Fruit fly (Drosophila melanogaster) whole organism, embryonic: ENCODE results near the gene Sec13.

Source experiments
- ATbp ChIP-seq: fragments of 200-800 bp; sonication (Bioruptor generic); optimal IDR thresholded peaks from 2 replicates; lab custom pipeline; 2017; ENCODE audit warnings: missing biosample characterization, mild to moderate bottlenecking, missing genetic modification characterization, missing genetic modification reagents
- Bdp1 ChIP-seq: fragments of 200-800 bp; sonication (Bioruptor generic); optimal IDR thresholded peaks from 3 replicates; lab custom pipeline; 2016; ENCODE audit warnings: missing biosample characterization, missing genetic modification characterization
- CG12236 ChIP-seq: fragments of 200-800 bp; sonication (Bioruptor generic); optimal IDR thresholded peaks from 2 replicates; lab custom pipeline; 2016; ENCODE audit warnings: missing biosample characterization, missing genetic modification characterization
- CG12659 ChIP-seq: fragments of 200-800 bp; sonication (Bioruptor generic); optimal IDR thresholded peaks from 3 replicates; lab custom pipeline; 2017; ENCODE audit warnings: mild to moderate bottlenecking, missing biosample characterization, missing genetic modification reagents, missing genetic modification characterization
- CG13775 ChIP-seq: fragments of 200-800 bp; sonication (Bioruptor generic); optimal IDR thresholded peaks from 3 replicates; lab custom pipeline; 2017; ENCODE audit warnings: missing biosample characterization, mild to moderate bottlenecking, missing genetic modification characterization
- CG14667 ChIP-seq: fragments of 200-800 bp; sonication (Bioruptor generic); IDR thresholded peaks from 2 replicates; pipeline ENCODE4 v1.3.6; 2022; ENCODE audit warnings: missing biosample characterization, missing genetic modification characterization
- CG16779 ChIP-seq: fragments of 200-800 bp; sonication (Bioruptor generic); IDR thresholded peaks from 2 replicates; pipeline ENCODE4 v1.3.6; 2022; ENCODE audit warnings: missing biosample characterization, missing genetic modification characterization
- CG17912 ChIP-seq: fragments of 200-800 bp; sonication (Bioruptor generic); optimal IDR thresholded peaks from 2 replicates; lab custom pipeline; 2018; ENCODE audit warnings: missing biosample characterization, mild to moderate bottlenecking, missing genetic modification characterization
- CG18262 ChIP-seq: fragments of 200-800 bp; optimal IDR thresholded peaks from 3 replicates; lab custom pipeline; 2019; ENCODE audit warnings: missing biosample characterization, mild to moderate bottlenecking, missing genetic modification characterization, moderate library complexity
- CG2889 ChIP-seq: fragments of 200-800 bp; sonication (Bioruptor generic); IDR thresholded peaks from 3 replicates; pipeline ENCODE4 v1.3.6; 2022; ENCODE audit warnings: missing biosample characterization, missing genetic modification characterization
- CG30020 ChIP-seq: fragments of 200-800 bp; optimal IDR thresholded peaks from 2 replicates; lab custom pipeline; 2019; ENCODE audit warnings: missing biosample characterization, mild to moderate bottlenecking, missing genetic modification characterization, moderate library complexity
- CG3281 ChIP-seq: fragments of 200-800 bp; sonication (Bioruptor generic); optimal IDR thresholded peaks from 3 replicates; lab custom pipeline; 2017; ENCODE audit warnings: missing biosample characterization, mild to moderate bottlenecking, missing genetic modification characterization
- CG34376 ChIP-seq: fragments of 200-800 bp; sonication (Bioruptor generic); optimal IDR thresholded peaks from 2 replicates; lab custom pipeline; 2018; ENCODE audit warnings: missing biosample characterization, mild to moderate bottlenecking, missing genetic modification characterization
- CG4404 ChIP-seq: fragments of 200-800 bp; sonication (Bioruptor generic); IDR thresholded peaks from 2 replicates; pipeline ENCODE4 v1.3.6; 2022; ENCODE audit warnings: missing biosample characterization, missing genetic modification characterization
- CG4707 ChIP-seq: fragments of 200-800 bp; sonication (Bioruptor generic); optimal IDR thresholded peaks from 2 replicates; lab custom pipeline; 2018; ENCODE audit warnings: missing biosample characterization, mild to moderate bottlenecking, missing genetic modification characterization, moderate library complexity
- CG7963 ChIP-seq: fragments of 200-800 bp; sonication (Bioruptor generic); IDR thresholded peaks from 3 replicates; pipeline ENCODE4 v1.3.6; 2022; ENCODE audit warnings: missing biosample characterization, missing genetic modification characterization; ENCODE audit not compliant: partially characterized antibody
- CG8089 ChIP-seq: fragments of 200-800 bp; sonication (Bioruptor generic); optimal IDR thresholded peaks from 3 replicates; lab custom pipeline; 2016; ENCODE audit warnings: missing biosample characterization, missing genetic modification characterization
- Dp ChIP-seq: fragments of 200-800 bp; sonication (Bioruptor generic); optimal IDR thresholded peaks from 2 replicates; lab custom pipeline; 2018; ENCODE audit warnings: missing biosample characterization, mild to moderate bottlenecking, missing genetic modification characterization, moderate library complexity
- HmgD ChIP-seq: fragments of 200-800 bp; sonication (Bioruptor generic); optimal IDR thresholded peaks from 3 replicates; lab custom pipeline; 2016; ENCODE audit warnings: missing biosample characterization, missing genetic modification characterization
- Hmx ChIP-seq: fragments of 200-800 bp; sonication (Bioruptor generic); optimal IDR thresholded peaks from 2 replicates; lab custom pipeline; 2016; ENCODE audit warnings: missing biosample characterization, missing genetic modification characterization
- Hr3 ChIP-seq: fragments of 200-800 bp; sonication (Bioruptor generic); optimal IDR thresholded peaks from 3 replicates; lab custom pipeline; 2016; ENCODE audit warnings: missing biosample characterization, missing genetic modification characterization
- Lim3 ChIP-seq: fragments of 200-800 bp; sonication (Bioruptor generic); IDR thresholded peaks from 2 replicates; pipeline ENCODE4 v1.3.6; 2022; ENCODE audit warnings: missing biosample characterization, missing genetic modification characterization
- Mad ChIP-seq: fragments of 200-800 bp; sonication (Bioruptor generic); optimal IDR thresholded peaks from 2 replicates; lab custom pipeline; 2016; ENCODE audit warnings: missing biosample characterization, missing genetic modification characterization
- Max ChIP-seq: fragments of 200-800 bp; sonication (Bioruptor generic); optimal IDR thresholded peaks from 2 replicates; lab custom pipeline; 2016; ENCODE audit warnings: missing biosample characterization, mild to moderate bottlenecking, missing genetic modification characterization
- Nf-YA ChIP-seq: fragments of 200-800 bp; sonication (Bioruptor generic); IDR thresholded peaks from 2 replicates; pipeline ENCODE4 v1.3.6; 2022; ENCODE audit warnings: missing biosample characterization, missing genetic modification characterization
- Opbp ChIP-seq: fragments of 200-800 bp; sonication (Bioruptor generic); IDR thresholded peaks from 3 replicates; pipeline ENCODE4 v1.3.6; 2022; ENCODE audit warnings: missing biosample characterization, missing genetic modification characterization; ENCODE audit not compliant: partially characterized antibody
- Poxn ChIP-seq: fragments of 200-800 bp; sonication (Bioruptor generic); IDR thresholded peaks from 2 replicates; pipeline ENCODE4 v1.3.6; 2022; ENCODE audit warnings: missing biosample characterization, missing genetic modification characterization
- Spps ChIP-seq: fragments of 200-800 bp; sonication (Bioruptor generic); optimal IDR thresholded peaks from 2 replicates; lab custom pipeline; 2018; ENCODE audit warnings: missing biosample characterization, mild to moderate bottlenecking, missing genetic modification characterization
- Sry-β ChIP-seq: fragments of 200-800 bp; sonication (Bioruptor generic); optimal IDR thresholded peaks from 2 replicates; lab custom pipeline; 2018; ENCODE audit warnings: missing biosample characterization, mild to moderate bottlenecking, missing genetic modification characterization, moderate library complexity
- Ssrp ChIP-seq: fragments of 200-800 bp; sonication (Bioruptor generic); optimal IDR thresholded peaks from 2 replicates; lab custom pipeline; 2018; ENCODE audit warnings: missing biosample characterization, mild to moderate bottlenecking, missing genetic modification characterization, moderate library complexity
- TFAM ChIP-seq: fragments of 200-800 bp; sonication (Bioruptor generic); optimal IDR thresholded peaks from 2 replicates; lab custom pipeline; 2017; ENCODE audit warnings: missing biosample characterization, missing genetic modification characterization, inconsistent platforms
- Vsx1 ChIP-seq: fragments of 200-800 bp; sonication (Bioruptor generic); optimal IDR thresholded peaks from 2 replicates; lab custom pipeline; 2017; ENCODE audit warnings: missing biosample characterization, mild to moderate bottlenecking, missing genetic modification characterization, missing genetic modification reagents
- ab ChIP-seq: fragments of 200-800 bp; sonication (Bioruptor generic); optimal IDR thresholded peaks from 2 replicates; lab custom pipeline; 2016; ENCODE audit warnings: missing biosample characterization, missing genetic modification characterization
- ase ChIP-seq: fragments of 200-800 bp; sonication (Bioruptor generic); IDR thresholded peaks from 3 replicates; pipeline ENCODE4 v1.3.6; 2022; ENCODE audit warnings: missing biosample characterization, missing genetic modification characterization
- bigmax ChIP-seq: fragments of 200-800 bp; sonication (Bioruptor generic); optimal IDR thresholded peaks from 2 replicates; lab custom pipeline; 2018; ENCODE audit warnings: missing biosample characterization, mild to moderate bottlenecking, missing genetic modification characterization
- chif ChIP-seq, 2 experiments: fragments of 200-800 bp; sonication (Bioruptor generic); optimal IDR thresholded peaks; 3 replicates each; lab custom pipeline; 2016; ENCODE audit warnings: missing biosample characterization in 2 of 2, missing genetic modification characterization in 2 of 2
- chn ChIP-seq: fragments of 200-800 bp; sonication (Bioruptor generic); optimal IDR thresholded peaks from 2 replicates; lab custom pipeline; 2016; ENCODE audit warnings: missing biosample characterization, missing genetic modification characterization
- ci ChIP-seq: fragments of 200-800 bp; sonication (Bioruptor generic); IDR thresholded peaks from 3 replicates; pipeline ENCODE4 v1.3.6; 2022; ENCODE audit warnings: missing biosample characterization, missing genetic modification characterization
- danr ChIP-seq: fragments of 200-800 bp; sonication (Bioruptor generic); IDR thresholded peaks from 2 replicates; pipeline ENCODE4 v1.3.6; 2022; ENCODE audit warnings: missing biosample characterization, missing genetic modification characterization
- gem ChIP-seq: fragments of 200-800 bp; sonication (Bioruptor generic); optimal IDR thresholded peaks from 2 replicates; lab custom pipeline; 2019; ENCODE audit warnings: missing biosample characterization, mild to moderate bottlenecking, missing genetic modification characterization, moderate library complexity
- jigr1 ChIP-seq: fragments of 200-800 bp; sonication (Bioruptor generic); IDR thresholded peaks from 3 replicates; pipeline ENCODE4 v1.3.6; 2022; ENCODE audit warnings: missing biosample characterization, missing genetic modification characterization
- kah ChIP-seq: fragments of 200-800 bp; sonication (Bioruptor generic); optimal IDR thresholded peaks from 2 replicates; lab custom pipeline; 2018; ENCODE audit warnings: missing biosample characterization, mild to moderate bottlenecking, missing genetic modification characterization
- klu ChIP-seq: fragments of 200-800 bp; sonication (Bioruptor generic); IDR thresholded peaks from 2 replicates; pipeline ENCODE4 v1.3.6; 2022; ENCODE audit warnings: missing biosample characterization, missing genetic modification characterization
- lab ChIP-seq: fragments of 200-800 bp; sonication (Bioruptor generic); optimal IDR thresholded peaks from 3 replicates; lab custom pipeline; 2017; ENCODE audit warnings: missing biosample characterization, missing genetic modification characterization, mild to moderate bottlenecking, moderate library complexity, missing genetic modification reagents
- lilli ChIP-seq: fragments of 200-800 bp; sonication (Bioruptor generic); optimal IDR thresholded peaks from 3 replicates; lab custom pipeline; 2016; ENCODE audit warnings: missing biosample characterization, missing genetic modification characterization
- mam ChIP-seq: fragments of 200-800 bp; sonication (Bioruptor generic); optimal IDR thresholded peaks from 3 replicates; lab custom pipeline; 2016; ENCODE audit warnings: missing biosample characterization, missing genetic modification characterization
- run ChIP-seq: fragments of 200-800 bp; sonication (Bioruptor generic); optimal IDR thresholded peaks from 3 replicates; lab custom pipeline; 2018; ENCODE audit warnings: missing biosample characterization, mild to moderate bottlenecking, missing genetic modification characterization
- sna ChIP-seq: fragments of 200-800 bp; sonication (Bioruptor generic); IDR thresholded peaks from 2 replicates; pipeline ENCODE4 v1.3.6; 2022; ENCODE audit warnings: missing biosample characterization, missing genetic modification characterization; ENCODE audit not compliant: partially characterized antibody
- tio ChIP-seq: fragments of 200-800 bp; sonication (Bioruptor generic); optimal IDR thresholded peaks from 2 replicates; lab custom pipeline; 2017; ENCODE audit warnings: missing biosample characterization, missing genetic modification characterization, inconsistent platforms
- wdn ChIP-seq: fragments of 200-800 bp; sonication (Bioruptor generic); IDR thresholded peaks from 2 replicates; pipeline ENCODE4 v1.3.6; 2022; ENCODE audit warnings: missing biosample characterization, missing genetic modification characterization
- zf30C ChIP-seq: fragments of 200-800 bp; sonication (Bioruptor generic); optimal IDR thresholded peaks from 3 replicates; lab custom pipeline; 2018; ENCODE audit warnings: missing biosample characterization, mild to moderate bottlenecking, missing genetic modification characterization

The Sec13 gene

dm6 chr3R:23335577-23335976 lies 20.5 kb upstream of the Sec13 start (continued):
- TF ChIP-seq zf30C (GFP tag; lab: Kevin White, UChicago), result no peak
- TF ChIP-seq CG4707, result no peak
- TF ChIP-seq Poxn (GFP tag; lab: Robert Waterston, UW), result peak; percentile 49; the same call in 1 of the 2 replicates
- no peak for TF ChIP-seq Opbp (GFP tag; lab: Robert Waterston, UW)
- no peak for TF ChIP-seq chn (GFP tag; lab: Kevin White, UChicago)
- TF ChIP-seq danr, result peak; percentile 73; the same call in 1 of the 2 replicates
- 0 out of 2 replicates have a peak, but pooled peaks have one; percentile 23 for TF ChIP-seq CG4404
- TF ChIP-seq wdn (GFP tag; lab: Robert Waterston, UW), result peak; percentile 68
- peak; percentile 66 for TF ChIP-seq CG34376
- TF ChIP-seq CG2889, result no peak
- no peak for TF ChIP-seq CG7963
- peak; percentile 36 for TF ChIP-seq Ssrp (tag; lab: Kevin White, UChicago)
- no peak for TF ChIP-seq CG16779 (GFP tag; lab: Robert Waterston, UW)
- TF ChIP-seq CG30020, result no peak
- peak; percentile 7 for TF ChIP-seq TFAM (GFP tag; lab: Kevin White, UChicago)
- no peak for TF ChIP-seq Bdp1
- peak; percentile 29 for TF ChIP-seq mam (GFP tag; lab: Kevin White, UChicago)
- no peak for TF ChIP-seq HmgD
- TF ChIP-seq CG8089, result no peak
- TF ChIP-seq CG14667, result no peak
- no peak for TF ChIP-seq Spps
- TF ChIP-seq CG18262 (tag; lab: Kevin White, UChicago), result peak; percentile 50
- TF ChIP-seq Sry-β (GFP tag; lab: Kevin White, UChicago), result peak; percentile 18
- no peak for TF ChIP-seq run (tag; lab: Kevin White, UChicago)
- no peak for TF ChIP-seq CG17912 (GFP tag; lab: Kevin White, UChicago)
- peak; percentile 88 for TF ChIP-seq gem (tag; lab: Kevin White, UChicago)
- TF ChIP-seq jigr1, result no peak
- no peak for TF ChIP-seq Dp (GFP tag; lab: Kevin White, UChicago)
- no peak for TF ChIP-seq ab (GFP tag; lab: Kevin White, UChicago)
- TF ChIP-seq bigmax (GFP tag; lab: Kevin White, UChicago), result no peak
- TF ChIP-seq chif (GFP tag; optimal IDR thresholded peaks at IDR 0.05; lab: Kevin White, UChicago), result no peak
- TF ChIP-seq ATbp (GFP tag; lab: Kevin White, UChicago), result peak; percentile 42
- peak; percentile 58 for TF ChIP-seq Vsx1 (GFP tag; lab: Kevin White, UChicago)
- peak; percentile 60 for TF ChIP-seq kah (GFP tag; lab: Kevin White, UChicago)
- no peak for TF ChIP-seq Hmx (GFP tag; lab: Kevin White, UChicago)
- TF ChIP-seq Max, result peak; percentile 76
- peak; percentile 94 for TF ChIP-seq lab (GFP tag; lab: Kevin White, UChicago)
- TF ChIP-seq ase, result no peak
- no peak for TF ChIP-seq Mad (GFP tag; lab: Kevin White, UChicago)
- peak; percentile 86 for TF ChIP-seq CG12659 (GFP tag; lab: Kevin White, UChicago)
- peak; percentile 62; the same call in 1 of the 2 replicates for TF ChIP-seq klu (GFP tag; lab: Robert Waterston, UW)
- peak; percentile 62 for TF ChIP-seq tio (GFP tag; lab: Kevin White, UChicago)
- peak; percentile 38 for TF ChIP-seq lilli (GFP tag; lab: Kevin White, UChicago)
- TF ChIP-seq Lim3, result no peak
- TF ChIP-seq CG3281, result peak; percentile 97
- TF ChIP-seq CG12236, result no peak
- TF ChIP-seq ci (GFP tag; lab: Robert Waterston, UW), result peak; percentile 62; the same call in 2 of the 3 replicates
- no peak for TF ChIP-seq Nf-YA
- peak; percentile 62 for TF ChIP-seq Hr3 (GFP tag; lab: Kevin White, UChicago)
- TF ChIP-seq CG13775, result peak; percentile 83
- no peak for TF ChIP-seq sna (GFP tag; lab: Robert Waterston, UW)
